Worm (Caenorhabditis elegans): ENCODE results near the gene srlf-33.

DNA sequence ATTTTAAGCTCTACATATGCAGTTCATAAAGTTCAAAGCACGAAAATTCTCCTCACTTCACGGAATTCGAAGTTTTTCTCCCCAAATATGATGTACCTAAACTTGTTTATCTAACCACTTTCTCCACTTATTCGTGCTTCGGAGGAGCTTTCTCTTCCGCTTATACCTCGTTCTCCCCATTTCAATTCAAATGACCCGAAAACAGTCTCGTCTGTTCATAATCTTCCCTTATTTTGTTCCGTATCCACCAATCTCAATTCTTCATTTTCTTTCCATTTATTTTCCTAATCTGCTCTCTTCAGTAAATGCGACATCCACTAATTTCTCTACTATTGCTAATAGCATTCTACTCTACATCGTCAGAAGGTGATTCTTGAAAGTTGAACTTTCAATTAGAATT lies 39.9 kb downstream of the srlf-33 start, which contains the start of gene let-653:
- no peak for TF ChIP-seq ceh-13 (GFP tag; optimal IDR thresholded peaks at IDR 0.05)
- no peak for TF ChIP-seq F13C5.2 (tag; optimal IDR thresholded peaks at IDR 0.05)
- TF ChIP-seq ama-1 (optimal IDR thresholded peaks at IDR 0.05) = no peak
- TF ChIP-seq sea-1 (GFP tag; conservative IDR thresholded peaks at IDR 0.05) = no peak
- no peak for TF ChIP-seq aly-1 (tag; optimal IDR thresholded peaks at IDR 0.05)
- TF ChIP-seq pes-1 (GFP tag; IDR thresholded peaks at IDR 0.05) = no peak
- TF ChIP-seq hnd-1 (tag; optimal IDR thresholded peaks at IDR 0.05) = no peak
- TF ChIP-seq B0310.2 (tag; optimal IDR thresholded peaks at IDR 0.05) = no peak
- no peak for TF ChIP-seq tbx-37 (GFP tag; conservative IDR thresholded peaks at IDR 0.05)
- no peak for TF ChIP-seq ceh-36 (tag; optimal IDR thresholded peaks at IDR 0.05)

Data from whole organism, early embryonic.